Worm (Caenorhabditis elegans) whole organism, L1 larva: ENCODE results near the gene Y43D4A.6.

Source experiments
- alr-1 ChIP-seq: fragments of 200-800 bp; sonication (Bioruptor generic); optimal IDR thresholded peaks from 2 replicates; lab custom pipeline; 2018; ENCODE audit warnings: borderline replicate concordance, mild to moderate bottlenecking, missing genetic modification characterization, missing compliant biosample characterization
- aly-2 ChIP-seq: fragments of 150-350 bp; optimal IDR thresholded peaks from 2 replicates; lab custom pipeline; 2014; ENCODE audit warnings: missing biosample characterization, missing genetic modification characterization
- ama-1 ChIP-seq: fragments of 150-350 bp; optimal IDR thresholded peaks from 2 replicates; lab custom pipeline; 2014
- dsc-1 ChIP-seq: sonication (generic microtip); optimal IDR thresholded peaks from 2 replicates; lab custom pipeline; 2016; ENCODE audit warnings: mild to moderate bottlenecking, missing genetic modification characterization, missing compliant biosample characterization
- efl-3 ChIP-seq: fragments of 200-800 bp; sonication (Bioruptor generic); optimal IDR thresholded peaks from 2 replicates; lab custom pipeline; 2018; ENCODE audit warnings: mild to moderate bottlenecking, missing genetic modification characterization, missing compliant biosample characterization
- elt-2 ChIP-seq: sonication (generic microtip); optimal IDR thresholded peaks from 2 replicates; lab custom pipeline; 2016; ENCODE audit warnings: missing genetic modification characterization, mild to moderate bottlenecking, inconsistent platforms, missing compliant biosample characterization, missing genetic modification reagents
- fkh-4 ChIP-seq: sonication (generic microtip); optimal IDR thresholded peaks from 2 replicates; lab custom pipeline; 2016; ENCODE audit warnings: missing compliant biosample characterization, missing genetic modification characterization, borderline replicate concordance
- lin-13 ChIP-seq: fragments of 150-350 bp; optimal IDR thresholded peaks from 2 replicates; lab custom pipeline; 2014; ENCODE audit warnings: missing biosample characterization, missing genetic modification reagents, missing genetic modification characterization
- nhr-237 ChIP-seq: fragments of 150-350 bp; optimal IDR thresholded peaks from 2 replicates; lab custom pipeline; 2014; ENCODE audit warnings: missing biosample characterization, missing genetic modification characterization
- snpc-4 ChIP-seq: fragments of 150-350 bp; optimal IDR thresholded peaks from 2 replicates; lab custom pipeline; 2014; ENCODE audit warnings: missing biosample characterization, missing genetic modification characterization
- ztf-11 ChIP-seq, 2 experiments: sonication (generic microtip); optimal IDR thresholded peaks; 2 replicates each; lab custom pipeline; 2016 to 2017; ENCODE audit warnings: missing genetic modification characterization in 2 of 2, missing biosample characterization in 1 of 2, missing compliant biosample characterization in 1 of 2

ce11 chrIV:16831366-16831765 is 44.2 kb downstream of the Y43D4A.6 start, which contains the start of gene clec-194:
- TF ChIP-seq snpc-4 (tag; lab: Kevin White, UChicago) (no peak), efl-3 (GFP tag; lab: Kevin White, UChicago) (no peak), nhr-237 (tag; lab: Kevin White, UChicago) (no peak), dsc-1 (tag; lab: Kevin White, UChicago) (no peak), alr-1 (tag; lab: Kevin White, UChicago) (no peak), ama-1 (lab: Kevin White, UChicago) (no peak), fkh-4 (tag; lab: Kevin White, UChicago) (no peak), ztf-11 (tag; optimal IDR thresholded peaks at IDR 0.05; lab: Kevin White, UChicago) (no peak), lin-13 (no peak), aly-2 (no peak), elt-2 (tag; lab: Kevin White, UChicago) (no peak)
